Fruit fly (Drosophila melanogaster) whole organism, pupa: ENCODE results near the gene CG8064.
A peak's percentile ranks its signal among the peaks of the same experiment; 100 is the strongest.

ENCODE experiments used
- CG10348 ChIP-seq: fragments of 200-800 bp; sonication (Bioruptor generic); IDR thresholded peaks from 2 replicates; pipeline ENCODE4 v1.3.6; 2022; ENCODE audit warnings: missing biosample characterization, missing genetic modification characterization
- CG12605 ChIP-seq: fragments of 200-800 bp; sonication (Bioruptor generic); IDR thresholded peaks from 2 replicates; pipeline ENCODE4 v1.3.6; 2022; ENCODE audit warnings: missing biosample characterization, missing genetic modification characterization
- CG13204 ChIP-seq: fragments of 200-800 bp; sonication (Bioruptor generic); optimal IDR thresholded peaks from 2 replicates; lab custom pipeline; 2018; ENCODE audit warnings: missing biosample characterization, mild to moderate bottlenecking, missing genetic modification characterization, moderate library complexity
- CG14655 ChIP-seq: fragments of 200-800 bp; sonication (Bioruptor generic); optimal IDR thresholded peaks from 3 replicates; lab custom pipeline; 2017; ENCODE audit warnings: mild to moderate bottlenecking, missing biosample characterization, missing genetic modification reagents, missing genetic modification characterization
- CG15710 ChIP-seq: fragments of 200-800 bp; sonication (Bioruptor generic); optimal IDR thresholded peaks from 2 replicates; lab custom pipeline; 2018; ENCODE audit warnings: missing biosample characterization, mild to moderate bottlenecking, missing genetic modification characterization, moderate library complexity
- CG17806 ChIP-seq: fragments of 200-800 bp; sonication (Bioruptor generic); optimal IDR thresholded peaks from 2 replicates; lab custom pipeline; 2018; ENCODE audit warnings: missing biosample characterization, mild to moderate bottlenecking, missing genetic modification characterization, moderate library complexity
- CG32121 ChIP-seq: fragments of 200-800 bp; sonication (Bioruptor generic); IDR thresholded peaks from 2 replicates; pipeline ENCODE4 v1.3.6; 2022; ENCODE audit warnings: missing biosample characterization, missing genetic modification characterization
- CG34367 ChIP-seq: fragments of 200-800 bp; sonication (Bioruptor generic); optimal IDR thresholded peaks from 2 replicates; lab custom pipeline; 2018; ENCODE audit warnings: missing biosample characterization, mild to moderate bottlenecking, missing genetic modification characterization
- CG4496 ChIP-seq: fragments of 200-800 bp; sonication (Bioruptor generic); IDR thresholded peaks from 3 replicates; pipeline ENCODE4 v1.3.6; 2022; ENCODE audit warnings: missing biosample characterization, missing genetic modification characterization
- CG8159 ChIP-seq: fragments of 200-800 bp; sonication (Bioruptor generic); optimal IDR thresholded peaks from 3 replicates; lab custom pipeline; 2018; ENCODE audit warnings: missing biosample characterization, mild to moderate bottlenecking, missing genetic modification characterization, moderate library complexity
- CG8301 ChIP-seq: fragments of 200-800 bp; sonication (Bioruptor generic); optimal IDR thresholded peaks from 2 replicates; lab custom pipeline; 2018; ENCODE audit warnings: missing biosample characterization, mild to moderate bottlenecking, missing genetic modification characterization
- CG9948 ChIP-seq: fragments of 200-800 bp; sonication (Bioruptor generic); optimal IDR thresholded peaks from 2 replicates; lab custom pipeline; 2018; ENCODE audit warnings: missing biosample characterization, mild to moderate bottlenecking, missing genetic modification characterization, moderate library complexity
- D1 ChIP-seq: fragments of 200-800 bp; sonication (Bioruptor generic); optimal IDR thresholded peaks from 2 replicates; lab custom pipeline; 2018; ENCODE audit warnings: missing biosample characterization, mild to moderate bottlenecking, missing genetic modification characterization, moderate library complexity
- EcR ChIP-seq: fragments of 200-800 bp; sonication (Bioruptor generic); optimal IDR thresholded peaks from 3 replicates; lab custom pipeline; 2019; ENCODE audit warnings: missing biosample characterization, missing genetic modification characterization, mild to moderate bottlenecking, moderate library complexity, missing genetic modification reagents
- Ets98B ChIP-seq: fragments of 200-800 bp; sonication (Bioruptor generic); IDR thresholded peaks from 2 replicates; pipeline ENCODE4 v1.3.6; 2022; ENCODE audit warnings: missing biosample characterization, missing genetic modification characterization
- Pif1A ChIP-seq: fragments of 200-800 bp; sonication (Bioruptor generic); optimal IDR thresholded peaks from 3 replicates; lab custom pipeline; 2016; ENCODE audit warnings: missing biosample characterization, missing genetic modification characterization
- Pif1B ChIP-seq: fragments of 200-800 bp; sonication (Bioruptor generic); optimal IDR thresholded peaks from 3 replicates; lab custom pipeline; 2016; ENCODE audit warnings: missing biosample characterization, missing genetic modification characterization
- Snoo ChIP-seq: fragments of 200-800 bp; sonication (Bioruptor generic); optimal IDR thresholded peaks from 3 replicates; lab custom pipeline; 2017; ENCODE audit warnings: missing biosample characterization, mild to moderate bottlenecking, missing genetic modification characterization, inconsistent platforms
- fd96Ca ChIP-seq: fragments of 200-800 bp; sonication (Bioruptor generic); IDR thresholded peaks from 3 replicates; pipeline ENCODE4 v1.3.6; 2022; ENCODE audit warnings: missing biosample characterization, missing genetic modification characterization
- gl ChIP-seq: fragments of 200-800 bp; sonication (Bioruptor generic); optimal IDR thresholded peaks from 2 replicates; lab custom pipeline; 2018; ENCODE audit warnings: missing biosample characterization, mild to moderate bottlenecking, missing genetic modification characterization
- rn ChIP-seq: fragments of 200-800 bp; sonication (Bioruptor generic); IDR thresholded peaks from 2 replicates; pipeline ENCODE4 v1.3.6; 2022; ENCODE audit warnings: missing biosample characterization, missing genetic modification characterization

CG8064 gene

dm6 chr3R:18244171-18245043 is 39.1 kb upstream of the CG8064 start:
- peak; percentile 61 for TF ChIP-seq Ets98B (GFP tag; lab: Robert Waterston, UW)
- TF ChIP-seq CG32121 (GFP tag; lab: Robert Waterston, UW), result peak; percentile 36; the same call in 1 of the 2 replicates
- TF ChIP-seq fd96Ca (GFP tag; lab: Robert Waterston, UW), result peak; percentile 39; the same call in 1 of the 3 replicates
- TF ChIP-seq CG8159 (tag; lab: Kevin White, UChicago), result no peak
- peak; percentile 13; the same call in 1 of the 2 replicates for TF ChIP-seq CG12605 (GFP tag; lab: Robert Waterston, UW)
- TF ChIP-seq rn (GFP tag; lab: Robert Waterston, UW), result no peak
- TF ChIP-seq EcR (GFP tag; lab: Kevin White, UChicago), result peak; percentile 93
- TF ChIP-seq CG9948 (tag; lab: Kevin White, UChicago), result no peak
- peak; percentile 2 for TF ChIP-seq Pif1B (GFP tag; lab: Kevin White, UChicago)
- TF ChIP-seq Pif1A (GFP tag; lab: Kevin White, UChicago), result peak; percentile 19
- no peak for TF ChIP-seq gl (tag; lab: Kevin White, UChicago)
- TF ChIP-seq CG17806, result no peak
- peak; percentile 87 for TF ChIP-seq CG13204 (GFP tag; lab: Kevin White, UChicago)
- no peak for TF ChIP-seq CG14655 (GFP tag; lab: Kevin White, UChicago)
- TF ChIP-seq D1 (tag; lab: Kevin White, UChicago), result no peak
- peak; percentile 31 for TF ChIP-seq Snoo
- no peak for TF ChIP-seq CG4496 (GFP tag; lab: Robert Waterston, UW)
- TF ChIP-seq CG15710 (tag; lab: Kevin White, UChicago), result no peak
- TF ChIP-seq CG34367 (tag; lab: Kevin White, UChicago), result no peak
- no peak for TF ChIP-seq CG10348
- TF ChIP-seq CG8301 (tag; lab: Kevin White, UChicago), result peak; percentile 4

DNA sequence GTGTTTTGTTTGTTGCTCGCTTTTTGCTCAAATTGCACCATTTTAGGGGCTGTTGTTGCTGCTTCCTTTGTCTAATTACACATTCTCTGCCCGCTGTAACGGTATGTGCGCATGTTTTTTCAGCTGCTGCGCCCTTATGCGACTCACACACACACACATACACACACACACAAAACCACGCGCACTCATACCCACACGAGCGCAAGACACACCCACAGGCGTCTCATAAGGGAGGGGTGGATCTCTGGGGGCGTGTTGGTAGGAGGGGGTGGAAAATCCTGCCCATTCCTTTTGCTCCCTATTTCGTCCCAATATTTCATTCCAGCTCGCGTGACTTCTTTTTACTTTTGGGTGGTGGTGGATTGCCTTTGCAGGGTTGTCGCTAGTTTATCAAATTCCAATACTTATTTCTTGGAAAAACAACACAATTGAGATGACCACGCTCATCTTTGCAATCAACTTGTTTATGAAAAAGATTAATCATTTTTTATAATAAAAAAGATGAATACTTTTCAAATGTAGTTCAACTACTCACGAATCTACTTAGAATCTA is 38.3 kb upstream of the CG8064 start:
- TF ChIP-seq CG4496 (GFP tag; lab: Robert Waterston, UW) (0 out of 3 replicates have a peak, but pooled peaks have one; percentile 9), CG32121 (GFP tag; lab: Robert Waterston, UW) (no peak)

DNA sequence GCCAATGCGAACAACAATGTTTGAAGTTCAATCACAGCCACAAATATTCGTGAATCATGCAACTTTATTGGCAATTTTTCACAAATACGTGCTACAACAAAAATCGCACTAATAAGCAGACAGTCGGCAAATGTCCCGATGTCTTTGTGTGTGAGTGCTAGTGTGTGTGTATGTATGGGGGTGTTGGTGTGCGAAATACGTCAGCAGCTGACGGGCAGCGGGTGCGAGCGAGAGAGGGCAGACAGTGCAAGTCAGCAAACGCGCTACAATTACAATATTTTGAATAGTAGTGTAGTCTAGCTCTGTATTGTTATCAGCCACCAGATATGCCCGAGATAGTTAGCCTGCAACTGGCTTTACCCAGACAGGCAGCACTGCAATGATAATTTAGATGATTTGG is 37.4 kb upstream of the CG8064 start:
- TF ChIP-seq CG34367 (tag; lab: Kevin White, UChicago) (no peak), CG15710 (tag; lab: Kevin White, UChicago) (no peak), CG9948 (tag; lab: Kevin White, UChicago) (no peak), CG10348 (no peak), gl (tag; lab: Kevin White, UChicago) (no peak)
- TF ChIP-seq, all 21 proteins: peak for 0

DNA sequence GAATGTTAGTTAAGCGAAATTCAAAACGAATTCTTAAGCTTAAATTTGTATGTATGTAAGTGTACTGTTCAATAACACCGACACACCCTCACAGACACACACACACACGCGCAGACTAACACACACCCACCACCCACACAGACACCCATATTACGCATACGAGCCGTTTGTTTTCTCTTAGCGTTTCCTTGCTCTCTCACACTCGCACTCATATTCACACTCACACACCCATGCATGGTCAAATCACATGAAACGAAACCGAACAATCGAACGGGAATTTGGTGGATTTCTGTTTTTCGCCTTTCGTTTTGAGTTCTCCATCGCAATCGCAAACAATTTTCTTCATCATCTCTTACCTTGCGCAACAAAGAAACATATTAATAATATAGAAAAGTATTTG is 34.2 kb upstream of the CG8064 start:
- TF ChIP-seq Ets98B (GFP tag; lab: Robert Waterston, UW) (peak; percentile 4; the same call in 1 of the 2 replicates), CG34367 (tag; lab: Kevin White, UChicago) (no peak), Pif1A (GFP tag; lab: Kevin White, UChicago) (no peak), CG4496 (GFP tag; lab: Robert Waterston, UW) (no peak), CG14655 (GFP tag; lab: Kevin White, UChicago) (no peak), Snoo (no peak), CG32121 (GFP tag; lab: Robert Waterston, UW) (no peak), CG13204 (GFP tag; lab: Kevin White, UChicago) (no peak), Pif1B (GFP tag; lab: Kevin White, UChicago) (no peak)

dm6 chr3R:18250815-18251214 is 32.6 kb upstream of the CG8064 start, which contains the start of gene CG18598:
TSS of gene CG18598 (plus strand) at chr3R:18251115.
- no peak for TF ChIP-seq Snoo
- no peak for TF ChIP-seq CG9948 (tag; lab: Kevin White, UChicago)
- no peak for TF ChIP-seq CG10348
- no peak for TF ChIP-seq CG4496 (GFP tag; lab: Robert Waterston, UW)
- no peak for TF ChIP-seq fd96Ca (GFP tag; lab: Robert Waterston, UW)

dm6 chr3R:18251876-18252275 is 31.6 kb upstream of the CG8064 start:
- TF ChIP-seq CG4496 (GFP tag; lab: Robert Waterston, UW) (no peak), fd96Ca (GFP tag; lab: Robert Waterston, UW) (no peak), CG14655 (GFP tag; lab: Kevin White, UChicago) (no peak), D1 (tag; lab: Kevin White, UChicago) (no peak), CG12605 (GFP tag; lab: Robert Waterston, UW) (no peak), Ets98B (GFP tag; lab: Robert Waterston, UW) (no peak), CG13204 (GFP tag; lab: Kevin White, UChicago) (no peak)
- TF ChIP-seq, all 21 proteins: peak for 0
